Fruit fly (Drosophila melanogaster) whole organism, prepupa: ENCODE measurements around the gene Smvt.
A peak's percentile ranks its signal among the peaks of the same experiment; 100 is the strongest.

Source experiments
- Blimp-1 ChIP-seq: fragments of 200-800 bp; sonication (Bioruptor generic); optimal IDR thresholded peaks from 3 replicates; lab custom pipeline; 2017; ENCODE audit warnings: missing biosample characterization, missing genetic modification characterization, mild to moderate bottlenecking, moderate library complexity, missing genetic modification reagents
- CG10631 ChIP-seq: fragments of 200-800 bp; sonication (Bioruptor generic); optimal IDR thresholded peaks from 2 replicates; lab custom pipeline; 2016; ENCODE audit warnings: missing biosample characterization, missing genetic modification characterization
- CG10669 ChIP-seq: fragments of 200-800 bp; sonication (Bioruptor generic); optimal IDR thresholded peaks from 3 replicates; lab custom pipeline; 2018; ENCODE audit warnings: missing biosample characterization, mild to moderate bottlenecking, missing genetic modification characterization, moderate library complexity
- CG11294 ChIP-seq: fragments of 200-800 bp; sonication (Bioruptor generic); IDR thresholded peaks from 2 replicates; pipeline ENCODE4 v1.3.6; 2022; ENCODE audit warnings: missing biosample characterization, missing genetic modification characterization
- CG11902 ChIP-seq: fragments of 200-800 bp; sonication (Bioruptor generic); optimal IDR thresholded peaks from 3 replicates; lab custom pipeline; 2016; ENCODE audit warnings: missing biosample characterization, missing genetic modification characterization
- CG15336 ChIP-seq: fragments of 200-800 bp; sonication (Bioruptor generic); IDR thresholded peaks from 2 replicates; pipeline ENCODE4 v1.3.6; 2022; ENCODE audit warnings: missing biosample characterization, missing genetic modification characterization
- CG1621 ChIP-seq: fragments of 200-800 bp; sonication (Bioruptor generic); optimal IDR thresholded peaks from 3 replicates; lab custom pipeline; 2018; ENCODE audit warnings: missing biosample characterization, mild to moderate bottlenecking, missing genetic modification characterization
- CG16779 ChIP-seq: fragments of 200-800 bp; sonication (Bioruptor generic); optimal IDR thresholded peaks from 3 replicates; lab custom pipeline; 2017; ENCODE audit warnings: missing biosample characterization, mild to moderate bottlenecking, missing genetic modification characterization
- CG3032 ChIP-seq: fragments of 200-800 bp; optimal IDR thresholded peaks from 2 replicates; lab custom pipeline; 2019; ENCODE audit warnings: missing biosample characterization, mild to moderate bottlenecking, missing genetic modification characterization, moderate library complexity
- CG3919 ChIP-seq: fragments of 200-800 bp; sonication (Bioruptor generic); optimal IDR thresholded peaks from 3 replicates; lab custom pipeline; 2016; ENCODE audit warnings: missing biosample characterization, missing genetic modification characterization
- CG4318 ChIP-seq: fragments of 200-800 bp; sonication (Bioruptor generic); optimal IDR thresholded peaks from 3 replicates; lab custom pipeline; 2017; ENCODE audit warnings: missing biosample characterization, mild to moderate bottlenecking, missing genetic modification characterization
- CG6163 ChIP-seq: fragments of 200-800 bp; sonication (Bioruptor generic); IDR thresholded peaks from 3 replicates; pipeline ENCODE4 v1.3.6; 2022; ENCODE audit warnings: missing biosample characterization, missing genetic modification characterization
- CG6276 ChIP-seq: fragments of 200-800 bp; sonication (Bioruptor generic); optimal IDR thresholded peaks from 2 replicates; lab custom pipeline; 2017; ENCODE audit warnings: missing biosample characterization, mild to moderate bottlenecking, missing genetic modification characterization
- CG6808 ChIP-seq: fragments of 200-800 bp; sonication (Bioruptor generic); optimal IDR thresholded peaks from 3 replicates; lab custom pipeline; 2017; ENCODE audit warnings: missing biosample characterization, missing genetic modification characterization, mild to moderate bottlenecking, moderate library complexity, missing genetic modification reagents
- CG6854 ChIP-seq: fragments of 200-800 bp; sonication (Bioruptor generic); optimal IDR thresholded peaks from 2 replicates; lab custom pipeline; 2017; ENCODE audit warnings: missing biosample characterization, mild to moderate bottlenecking, missing genetic modification characterization
- CG7368 ChIP-seq: fragments of 200-800 bp; sonication (Bioruptor generic); optimal IDR thresholded peaks from 3 replicates; lab custom pipeline; 2016; ENCODE audit warnings: missing biosample characterization, missing genetic modification characterization
- CG8119 ChIP-seq: fragments of 200-800 bp; sonication (Bioruptor generic); IDR thresholded peaks from 3 replicates; pipeline ENCODE4 v1.3.6; 2022; ENCODE audit warnings: missing biosample characterization, missing genetic modification characterization
- CG8632 ChIP-seq: fragments of 200-800 bp; sonication (Bioruptor generic); optimal IDR thresholded peaks from 3 replicates; lab custom pipeline; 2016; ENCODE audit warnings: missing biosample characterization, missing genetic modification characterization
- CG9139 ChIP-seq: fragments of 200-800 bp; sonication (Bioruptor generic); optimal IDR thresholded peaks from 3 replicates; lab custom pipeline; 2017; ENCODE audit warnings: missing biosample characterization, mild to moderate bottlenecking, missing genetic modification characterization
- Eip75B ChIP-seq: fragments of 200-800 bp; sonication (Bioruptor generic); optimal IDR thresholded peaks from 3 replicates; lab custom pipeline; 2016; ENCODE audit warnings: missing biosample characterization, missing genetic modification characterization
- Eip93F ChIP-seq: fragments of 200-800 bp; sonication (Bioruptor generic); optimal IDR thresholded peaks from 2 replicates; lab custom pipeline; 2016; ENCODE audit warnings: missing biosample characterization, mild to moderate bottlenecking, missing genetic modification characterization
- Ets21C ChIP-seq: fragments of 200-800 bp; sonication (Bioruptor generic); optimal IDR thresholded peaks from 3 replicates; lab custom pipeline; 2016; ENCODE audit warnings: missing biosample characterization, missing genetic modification characterization
- Gug ChIP-seq: fragments of 200-800 bp; sonication (Bioruptor generic); IDR thresholded peaks from 2 replicates; pipeline ENCODE4 v1.3.6; 2022; ENCODE audit warnings: missing biosample characterization, missing genetic modification characterization
- Hr39 ChIP-seq: fragments of 200-800 bp; sonication (Bioruptor generic); optimal IDR thresholded peaks from 2 replicates; lab custom pipeline; 2016; ENCODE audit warnings: missing biosample characterization, missing genetic modification characterization
- Hr4 ChIP-seq: fragments of 200-800 bp; sonication (Bioruptor generic); optimal IDR thresholded peaks from 3 replicates; lab custom pipeline; 2016; ENCODE audit warnings: missing biosample characterization, missing genetic modification characterization
- Lpt ChIP-seq: fragments of 200-800 bp; sonication (Bioruptor generic); optimal IDR thresholded peaks from 3 replicates; lab custom pipeline; 2016; ENCODE audit warnings: missing biosample characterization, missing genetic modification characterization
- Met ChIP-seq: fragments of 200-800 bp; sonication (Bioruptor generic); optimal IDR thresholded peaks from 3 replicates; lab custom pipeline; 2016; ENCODE audit warnings: missing biosample characterization, missing genetic modification characterization
- OdsH ChIP-seq: fragments of 200-800 bp; sonication (Bioruptor generic); optimal IDR thresholded peaks from 3 replicates; lab custom pipeline; 2016; ENCODE audit warnings: missing biosample characterization, missing genetic modification characterization
- Smox ChIP-seq: fragments of 200-800 bp; sonication (Bioruptor generic); optimal IDR thresholded peaks from 3 replicates; lab custom pipeline; 2016; ENCODE audit warnings: missing biosample characterization, missing genetic modification characterization
- Sox102F ChIP-seq: fragments of 200-800 bp; sonication (Bioruptor generic); optimal IDR thresholded peaks from 2 replicates; lab custom pipeline; 2016; ENCODE audit warnings: missing biosample characterization, mild to moderate bottlenecking, missing genetic modification characterization
- Sox14 ChIP-seq: fragments of 200-800 bp; sonication (Bioruptor generic); optimal IDR thresholded peaks from 3 replicates; lab custom pipeline; 2016; ENCODE audit warnings: missing biosample characterization, missing genetic modification characterization
- achi ChIP-seq: fragments of 200-800 bp; sonication (Bioruptor generic); optimal IDR thresholded peaks from 3 replicates; lab custom pipeline; 2016; ENCODE audit warnings: missing biosample characterization, missing genetic modification characterization
- acj6 ChIP-seq: fragments of 200-800 bp; sonication (Bioruptor generic); optimal IDR thresholded peaks from 3 replicates; lab custom pipeline; 2016; ENCODE audit warnings: missing biosample characterization, missing genetic modification characterization
- cyc ChIP-seq: fragments of 200-800 bp; sonication (Bioruptor generic); optimal IDR thresholded peaks from 3 replicates; lab custom pipeline; 2016; ENCODE audit warnings: missing biosample characterization, missing genetic modification characterization
- dac ChIP-seq: fragments of 200-800 bp; sonication (Bioruptor generic); optimal IDR thresholded peaks from 2 replicates; lab custom pipeline; 2017; ENCODE audit warnings: missing biosample characterization, mild to moderate bottlenecking, missing genetic modification characterization
- dsx ChIP-seq: fragments of 200-800 bp; optimal IDR thresholded peaks from 3 replicates; lab custom pipeline; 2019; ENCODE audit warnings: missing biosample characterization, mild to moderate bottlenecking, missing genetic modification characterization, moderate library complexity; ENCODE audit not compliant: poor library complexity, severe bottlenecking
- eg ChIP-seq: fragments of 200-800 bp; sonication (Bioruptor generic); IDR thresholded peaks from 3 replicates; pipeline ENCODE4 v1.3.6; 2022; ENCODE audit warnings: missing biosample characterization, missing genetic modification characterization
- esn ChIP-seq: fragments of 200-800 bp; sonication (Bioruptor generic); optimal IDR thresholded peaks from 2 replicates; lab custom pipeline; 2016; ENCODE audit warnings: missing biosample characterization, mild to moderate bottlenecking, missing genetic modification characterization, moderate library complexity
- fd85E ChIP-seq: fragments of 200-800 bp; sonication (Bioruptor generic); optimal IDR thresholded peaks from 3 replicates; lab custom pipeline; 2016; ENCODE audit warnings: missing biosample characterization, missing genetic modification characterization
- fkh ChIP-seq: fragments of 200-800 bp; sonication (Bioruptor generic); optimal IDR thresholded peaks from 3 replicates; lab custom pipeline; 2017; ENCODE audit warnings: missing biosample characterization, mild to moderate bottlenecking, missing genetic modification characterization, moderate library complexity
- lz ChIP-seq: fragments of 200-800 bp; sonication (Bioruptor generic); optimal IDR thresholded peaks from 3 replicates; lab custom pipeline; 2016; ENCODE audit warnings: missing biosample characterization, missing genetic modification characterization
- net ChIP-seq: fragments of 200-800 bp; sonication (Bioruptor generic); optimal IDR thresholded peaks from 3 replicates; lab custom pipeline; 2016; ENCODE audit warnings: missing biosample characterization, missing genetic modification characterization
- pdm3 ChIP-seq: fragments of 200-800 bp; sonication (Bioruptor generic); optimal IDR thresholded peaks from 3 replicates; lab custom pipeline; 2016; ENCODE audit warnings: missing biosample characterization, missing genetic modification characterization
- salr ChIP-seq, 2 experiments: fragments of 200-800 bp; sonication (Bioruptor generic); optimal IDR thresholded peaks; 3 replicates each; lab custom pipeline; 2016 to 2018; ENCODE audit warnings: missing biosample characterization in 2 of 2, missing genetic modification characterization in 2 of 2, mild to moderate bottlenecking in 1 of 2
- spab ChIP-seq: fragments of 200-800 bp; sonication (Bioruptor generic); optimal IDR thresholded peaks from 2 replicates; lab custom pipeline; 2017; ENCODE audit warnings: missing biosample characterization, mild to moderate bottlenecking, missing genetic modification characterization, missing genetic modification reagents
- ss ChIP-seq, 2 experiments: fragments of 200-800 bp; sonication (Bioruptor generic); optimal IDR thresholded peaks; 2 replicates in 1 of 2; 3 replicates in 1 of 2; lab custom pipeline; 2017 to 2018; ENCODE audit warnings: mild to moderate bottlenecking in 2 of 2, missing biosample characterization in 2 of 2, missing genetic modification characterization in 2 of 2, moderate library complexity in 1 of 2
- svp ChIP-seq: fragments of 200-800 bp; sonication (Bioruptor generic); peaks from one replicate; lab custom pipeline; 2016; ENCODE audit warnings: missing biosample characterization, missing genetic modification characterization
- topi ChIP-seq: fragments of 200-800 bp; sonication (Bioruptor generic); optimal IDR thresholded peaks from 3 replicates; lab custom pipeline; 2016; ENCODE audit warnings: missing biosample characterization, missing genetic modification characterization

Gene Smvt

dm6 chr3R:31745629-31746081 lies 15.7 kb downstream of the Smvt start, which contains the start of gene awd (continued):
- TF ChIP-seq cyc (GFP tag; lab: Kevin White, UChicago) (no peak), CG6854 (GFP tag; lab: Kevin White, UChicago) (peak; percentile 45), dac (GFP tag; lab: Kevin White, UChicago) (no peak), CG7368 (GFP tag; lab: Kevin White, UChicago) (no peak), lz (GFP tag; lab: Kevin White, UChicago) (no peak), Sox14 (GFP tag; lab: Kevin White, UChicago) (peak; percentile 57), OdsH (GFP tag; lab: Kevin White, UChicago) (no peak), CG9139 (peak; percentile 15), Met (GFP tag; lab: Kevin White, UChicago) (peak; percentile 6), Sox102F (GFP tag; lab: Kevin White, UChicago) (no peak), CG8632 (GFP tag; lab: Kevin White, UChicago) (no peak), CG1621 (tag; lab: Kevin White, UChicago) (peak; percentile 44), Eip93F (GFP tag; lab: Kevin White, UChicago) (no peak)

- TF ChIP-seq fd85E (GFP tag; lab: Kevin White, UChicago) (no peak), CG6854 (GFP tag; lab: Kevin White, UChicago) (no peak), CG11294 (GFP tag; lab: Robert Waterston, UW) (0 out of 2 replicates have a peak, but pooled peaks have one; percentile 26), CG9139 (no peak), Gug (GFP tag; lab: Robert Waterston, UW) (peak; percentile 49), fkh (GFP tag; lab: Kevin White, UChicago) (no peak), topi (GFP tag; lab: Kevin White, UChicago) (peak; percentile 70), CG6276 (GFP tag; lab: Kevin White, UChicago) (no peak), acj6 (GFP tag; lab: Kevin White, UChicago) (peak; percentile 75), CG4318 (GFP tag; lab: Kevin White, UChicago) (no peak), Hr4 (GFP tag; lab: Kevin White, UChicago) (peak; percentile 64), Smox (peak; percentile 65), Lpt (GFP tag; lab: Kevin White, UChicago) (peak; percentile 10), CG10631 (GFP tag; lab: Kevin White, UChicago) (peak; percentile 65), Hr39 (GFP tag; lab: Kevin White, UChicago) (peak; percentile 55), achi (GFP tag; lab: Kevin White, UChicago) (peak; percentile 77), salr (GFP tag; optimal IDR thresholded peaks at IDR 0.05; lab: Kevin White, UChicago) (peak in 1 of 2 experiments; percentile 67), CG3032 (tag; lab: Kevin White, UChicago) (peak; percentile 40), CG6808 (GFP tag; lab: Kevin White, UChicago) (no peak), CG11902 (no peak), CG6163 (peak; percentile 83), dsx (peak; percentile 40), svp (peak; percentile 60), CG3919 (GFP tag; lab: Kevin White, UChicago) (peak; percentile 74), net (GFP tag; lab: Kevin White, UChicago) (peak; percentile 73), pdm3 (GFP tag; lab: Kevin White, UChicago) (peak; percentile 73), Eip75B (peak; percentile 51), CG15336 (GFP tag; lab: Robert Waterston, UW) (peak; percentile 60), Blimp-1 (GFP tag; lab: Kevin White, UChicago) (no peak), esn (peak; percentile 80), CG10669 (peak; percentile 57), CG8119 (GFP tag; lab: Robert Waterston, UW) (peak; percentile 50; the same call in 1 of the 3 replicates), CG1621 (tag; lab: Kevin White, UChicago) (peak; percentile 43), Ets21C (GFP tag; lab: Kevin White, UChicago) (no peak), CG7368 (GFP tag; lab: Kevin White, UChicago) (peak; percentile 32), spab (GFP tag; lab: Kevin White, UChicago) (peak; percentile 11), CG16779 (tag; lab: Kevin White, UChicago) (peak; percentile 24), Sox14 (GFP tag; lab: Kevin White, UChicago) (peak; percentile 73), ss (GFP tag; optimal IDR thresholded peaks at IDR 0.05; lab: Kevin White, UChicago) (peak in 1 of 2 experiments; percentile 48), Sox102F (GFP tag; lab: Kevin White, UChicago) (no peak), eg (GFP tag; lab: Robert Waterston, UW) (peak; percentile 85)
Observed at dm6 chr3R:31744044-31744652, 17.2 kb downstream of the Smvt start, which contains the start of gene CG1896. Gene CG1896 (plus strand): TSS chr3R:31744282.
